Fruit fly (Drosophila melanogaster) whole organism, embryonic: Measurements from ENCODE around the gene CG34163.

Source experiments
- Adf1 ChIP-seq: fragments of 200-800 bp; sonication (Bioruptor generic); IDR thresholded peaks from 2 replicates; pipeline ENCODE4 v1.3.6; 2022; ENCODE audit warnings: missing biosample characterization, missing genetic modification characterization
- Blimp-1 ChIP-seq: fragments of 200-800 bp; sonication (Bioruptor generic); optimal IDR thresholded peaks from 3 replicates; lab custom pipeline; 2018; ENCODE audit warnings: missing biosample characterization, missing genetic modification characterization, mild to moderate bottlenecking, moderate library complexity, missing genetic modification reagents
- CG10462 ChIP-seq: fragments of 200-800 bp; sonication (Bioruptor generic); optimal IDR thresholded peaks from 2 replicates; lab custom pipeline; 2016; ENCODE audit warnings: missing biosample characterization, missing genetic modification characterization
- CG12104 ChIP-seq: fragments of 200-800 bp; sonication (Bioruptor generic); optimal IDR thresholded peaks from 3 replicates; lab custom pipeline; 2016; ENCODE audit warnings: missing biosample characterization, missing genetic modification characterization
- CG12155 ChIP-seq: fragments of 200-800 bp; sonication (Bioruptor generic); optimal IDR thresholded peaks from 3 replicates; lab custom pipeline; 2016; ENCODE audit warnings: missing biosample characterization, missing genetic modification characterization
- CG12659 ChIP-seq: fragments of 200-800 bp; sonication (Bioruptor generic); optimal IDR thresholded peaks from 3 replicates; lab custom pipeline; 2017; ENCODE audit warnings: mild to moderate bottlenecking, missing biosample characterization, missing genetic modification reagents, missing genetic modification characterization
- CG15269 ChIP-seq: fragments of 200-800 bp; sonication (Bioruptor generic); optimal IDR thresholded peaks from 2 replicates; lab custom pipeline; 2018; ENCODE audit warnings: missing biosample characterization, mild to moderate bottlenecking, missing genetic modification characterization, moderate library complexity
- CG1529 ChIP-seq: fragments of 200-800 bp; sonication (Bioruptor generic); optimal IDR thresholded peaks from 3 replicates; lab custom pipeline; 2018; ENCODE audit warnings: missing biosample characterization, missing genetic modification characterization
- CG17328 ChIP-seq: fragments of 200-800 bp; sonication (Bioruptor generic); IDR thresholded peaks from 2 replicates; pipeline ENCODE4 v1.3.6; 2022; ENCODE audit warnings: missing biosample characterization, missing genetic modification characterization
- CG17612 ChIP-seq: fragments of 200-800 bp; sonication (Bioruptor generic); IDR thresholded peaks from 2 replicates; pipeline ENCODE4 v1.3.6; 2022; ENCODE audit warnings: missing biosample characterization, missing genetic modification characterization
- CG18011 ChIP-seq: fragments of 200-800 bp; sonication (Bioruptor generic); optimal IDR thresholded peaks from 2 replicates; lab custom pipeline; 2017; ENCODE audit warnings: missing biosample characterization, missing genetic modification characterization, mild to moderate bottlenecking, moderate library complexity, missing genotype
- CG18262 ChIP-seq: fragments of 200-800 bp; optimal IDR thresholded peaks from 3 replicates; lab custom pipeline; 2019; ENCODE audit warnings: missing biosample characterization, mild to moderate bottlenecking, missing genetic modification characterization, moderate library complexity
- CG1832 ChIP-seq: fragments of 200-800 bp; sonication (Bioruptor generic); optimal IDR thresholded peaks from 2 replicates; lab custom pipeline; 2017; ENCODE audit warnings: missing biosample characterization, mild to moderate bottlenecking, missing genetic modification characterization, inconsistent platforms
- CG18619 ChIP-seq: fragments of 200-800 bp; sonication (Bioruptor generic); optimal IDR thresholded peaks from 3 replicates; lab custom pipeline; 2017; ENCODE audit warnings: missing biosample characterization, mild to moderate bottlenecking, missing genetic modification characterization
- CG2129 ChIP-seq: fragments of 200-800 bp; sonication (Bioruptor generic); IDR thresholded peaks from 2 replicates; pipeline ENCODE4 v1.3.6; 2022; ENCODE audit warnings: missing biosample characterization, missing genetic modification characterization; ENCODE audit not compliant: partially characterized antibody
- CG3838 ChIP-seq: fragments of 200-800 bp; sonication (Bioruptor generic); optimal IDR thresholded peaks from 3 replicates; lab custom pipeline; 2016; ENCODE audit warnings: missing biosample characterization, missing genetic modification characterization
- CG4617 ChIP-seq: fragments of 200-800 bp; sonication (Bioruptor generic); optimal IDR thresholded peaks from 3 replicates; lab custom pipeline; 2016; ENCODE audit warnings: missing biosample characterization, missing genetic modification characterization, borderline replicate concordance
- CG6654 ChIP-seq: fragments of 200-800 bp; sonication (Bioruptor generic); optimal IDR thresholded peaks from 2 replicates; lab custom pipeline; 2017; ENCODE audit warnings: missing biosample characterization, mild to moderate bottlenecking, missing genetic modification characterization
- CG8388 ChIP-seq: fragments of 200-800 bp; sonication (Bioruptor generic); optimal IDR thresholded peaks from 2 replicates; lab custom pipeline; 2019; ENCODE audit warnings: missing biosample characterization, mild to moderate bottlenecking, missing genetic modification characterization, moderate library complexity
- CG9609 ChIP-seq: fragments of 200-800 bp; sonication (Bioruptor generic); optimal IDR thresholded peaks from 3 replicates; lab custom pipeline; 2016; ENCODE audit warnings: missing biosample characterization, missing genetic modification characterization
- Dbx ChIP-seq: fragments of 200-800 bp; sonication (Bioruptor generic); IDR thresholded peaks from 3 replicates; pipeline ENCODE4 v1.3.6; 2022; ENCODE audit warnings: missing biosample characterization, missing genetic modification characterization
- Dfd ChIP-seq, 2 experiments: fragments of >200 bp; optimal IDR thresholded peaks; 2 replicates each; lab custom pipeline; 2017; ENCODE audit warnings: missing biosample characterization in 2 of 2, missing genetic modification characterization in 2 of 2
- Dp ChIP-seq: fragments of 200-800 bp; sonication (Bioruptor generic); optimal IDR thresholded peaks from 2 replicates; lab custom pipeline; 2018; ENCODE audit warnings: missing biosample characterization, mild to moderate bottlenecking, missing genetic modification characterization, moderate library complexity
- GATAe ChIP-seq: fragments of 200-800 bp; sonication (Bioruptor generic); conservative IDR thresholded peaks from 2 replicates; pipeline ENCODE4 v1.3.6; 2022; ENCODE audit warnings: missing biosample characterization, missing genetic modification characterization
- HLH4C ChIP-seq: fragments of 200-800 bp; sonication (Bioruptor generic); IDR thresholded peaks from 3 replicates; pipeline ENCODE4 v1.3.6; 2022; ENCODE audit warnings: missing biosample characterization, missing genetic modification characterization; ENCODE audit not compliant: partially characterized antibody
- Hmx ChIP-seq: fragments of 200-800 bp; sonication (Bioruptor generic); optimal IDR thresholded peaks from 2 replicates; lab custom pipeline; 2016; ENCODE audit warnings: missing biosample characterization, missing genetic modification characterization
- Ravus ChIP-seq: fragments of 200-800 bp; sonication (Bioruptor generic); IDR thresholded peaks from 2 replicates; pipeline ENCODE4 v1.3.6; 2022; ENCODE audit warnings: missing biosample characterization, missing genetic modification characterization
- Sox102F ChIP-seq: fragments of 200-800 bp; sonication (Bioruptor generic); optimal IDR thresholded peaks from 2 replicates; lab custom pipeline; 2018; ENCODE audit warnings: missing biosample characterization, mild to moderate bottlenecking, missing genetic modification characterization, moderate library complexity
- Sry-δ ChIP-seq: fragments of 200-800 bp; sonication (Bioruptor generic); optimal IDR thresholded peaks from 2 replicates; lab custom pipeline; 2016; ENCODE audit warnings: missing biosample characterization, missing genetic modification characterization
- abd-A ChIP-seq: fragments of 200-800 bp; sonication (Bioruptor generic); optimal IDR thresholded peaks from 3 replicates; lab custom pipeline; 2019; ENCODE audit warnings: missing biosample characterization, mild to moderate bottlenecking, missing genetic modification characterization, moderate library complexity
- az2 ChIP-seq: fragments of 200-800 bp; sonication (Bioruptor generic); optimal IDR thresholded peaks from 3 replicates; lab custom pipeline; 2016; ENCODE audit warnings: missing biosample characterization, missing genetic modification characterization
- br ChIP-seq: fragments of >200 bp; optimal IDR thresholded peaks from 2 replicates; lab custom pipeline; 2017
- bsh ChIP-seq, 2 experiments: fragments of 200-800 bp; sonication (Bioruptor generic); optimal IDR thresholded peaks; 2 replicates each; lab custom pipeline; 2017 to 2018; ENCODE audit warnings: mild to moderate bottlenecking in 2 of 2, missing biosample characterization in 2 of 2, missing genetic modification characterization in 2 of 2, moderate library complexity in 1 of 2
- caup ChIP-seq: fragments of 200-800 bp; sonication (Bioruptor generic); optimal IDR thresholded peaks from 3 replicates; lab custom pipeline; 2017; ENCODE audit warnings: missing biosample characterization, mild to moderate bottlenecking, missing genetic modification characterization, moderate library complexity; ENCODE audit not compliant: severe bottlenecking
- eve ChIP-seq, 2 experiments: fragments of >200 bp; optimal IDR thresholded peaks; 2 replicates each; lab custom pipeline; 2017; ENCODE audit warnings: missing biosample characterization in 2 of 2, missing genetic modification characterization in 2 of 2
- ewg ChIP-seq: fragments of 200-800 bp; sonication (Bioruptor generic); optimal IDR thresholded peaks from 3 replicates; lab custom pipeline; 2017; ENCODE audit warnings: mild to moderate bottlenecking, missing biosample characterization, missing genetic modification reagents, missing genetic modification characterization
- grn ChIP-seq: fragments of 200-800 bp; sonication (Bioruptor generic); optimal IDR thresholded peaks from 3 replicates; lab custom pipeline; 2017; ENCODE audit warnings: missing biosample characterization, missing genetic modification characterization
- hbn ChIP-seq: fragments of 200-800 bp; sonication (Bioruptor generic); IDR thresholded peaks from 2 replicates; pipeline ENCODE4 v1.3.6; 2022; ENCODE audit warnings: missing biosample characterization, missing genetic modification characterization; ENCODE audit not compliant: partially characterized antibody
- ind ChIP-seq: fragments of 200-800 bp; sonication (Bioruptor generic); optimal IDR thresholded peaks from 3 replicates; lab custom pipeline; 2016; ENCODE audit warnings: missing biosample characterization, missing genetic modification characterization
- mam ChIP-seq: fragments of 200-800 bp; sonication (Bioruptor generic); optimal IDR thresholded peaks from 3 replicates; lab custom pipeline; 2016; ENCODE audit warnings: missing biosample characterization, missing genetic modification characterization
- mld ChIP-seq: fragments of 200-800 bp; sonication (Bioruptor generic); IDR thresholded peaks from 3 replicates; pipeline ENCODE4 v1.3.6; 2022; ENCODE audit warnings: missing biosample characterization, missing genetic modification characterization; ENCODE audit not compliant: partially characterized antibody
- oc ChIP-seq: fragments of 200-800 bp; sonication (Bioruptor generic); optimal IDR thresholded peaks from 2 replicates; lab custom pipeline; 2018; ENCODE audit warnings: missing biosample characterization, mild to moderate bottlenecking, missing genetic modification characterization, moderate library complexity
- sens ChIP-seq: fragments of 200-800 bp; sonication (Bioruptor generic); peaks from one replicate; lab custom pipeline; 2016; ENCODE audit warnings: missing biosample characterization, missing genetic modification characterization
- ssp ChIP-seq: fragments of 200-800 bp; sonication (Bioruptor generic); IDR thresholded peaks from 2 replicates; pipeline ENCODE4 v1.3.6; 2022; ENCODE audit warnings: missing biosample characterization, missing genetic modification characterization
- tna ChIP-seq: fragments of 200-800 bp; sonication (Bioruptor generic); IDR thresholded peaks from 2 replicates; pipeline ENCODE4 v1.3.6; 2022; ENCODE audit warnings: missing biosample characterization, missing genetic modification characterization; ENCODE audit not compliant: partially characterized antibody
- unpg ChIP-seq: fragments of 200-800 bp; sonication (Bioruptor generic); optimal IDR thresholded peaks from 3 replicates; lab custom pipeline; 2018; ENCODE audit warnings: missing biosample characterization, mild to moderate bottlenecking, missing genetic modification characterization, moderate library complexity
- zfh2 ChIP-seq: fragments of 200-800 bp; sonication (Bioruptor generic); optimal IDR thresholded peaks from 2 replicates; lab custom pipeline; 2016; ENCODE audit warnings: missing biosample characterization, missing genetic modification characterization

The CG34163 gene

dm6 chr2L:12011682-12012655 lies 23.9 kb downstream of the CG34163 start (continued):
- TF ChIP-seq CG17612 (GFP tag; lab: Robert Waterston, UW) (no peak), Ravus (GFP tag; lab: Robert Waterston, UW) (no peak), Sox102F (GFP tag; lab: Kevin White, UChicago) (peak; percentile 57), Dbx (GFP tag; lab: Robert Waterston, UW) (no peak), Sry-δ (GFP tag; lab: Kevin White, UChicago) (peak; percentile 49), ssp (GFP tag; lab: Robert Waterston, UW) (no peak), abd-A (tag; lab: Kevin White, UChicago) (peak; percentile 100), CG15269 (tag; lab: Kevin White, UChicago) (peak; percentile 62), sens (GFP tag; lab: Kevin White, UChicago) (peak; percentile 97), hbn (no peak), grn (GFP tag; lab: Kevin White, UChicago) (no peak), CG12659 (peak; percentile 74), Adf1 (GFP tag; lab: Robert Waterston, UW) (no peak), br (no peak), mld (GFP tag; lab: Robert Waterston, UW) (no peak), GATAe (no peak), HLH4C (no peak), CG17328 (no peak), eve (GFP tag; optimal IDR thresholded peaks at IDR 0.05; lab: Kevin White, UChicago) (no peak), Dfd (GFP tag; optimal IDR thresholded peaks at IDR 0.05; lab: Kevin White, UChicago) (no peak), CG18262 (tag; lab: Kevin White, UChicago) (peak; percentile 36), CG4617 (GFP tag; lab: Kevin White, UChicago) (no peak), CG18011 (GFP tag; lab: Kevin White, UChicago) (peak; percentile 36), mam (peak; percentile 75), CG12155 (peak; percentile 70), CG1832 (GFP tag; lab: Kevin White, UChicago) (peak; percentile 44), ind (GFP tag; lab: Kevin White, UChicago) (peak; percentile 84), CG6654 (no peak), bsh (GFP tag; optimal IDR thresholded peaks at IDR 0.05; lab: Kevin White, UChicago) (peak; percentile 26 to 63), zfh2 (GFP tag; lab: Kevin White, UChicago) (peak; percentile 77), Hmx (no peak), ewg (peak; percentile 48), tna (GFP tag; lab: Robert Waterston, UW) (no peak), unpg (peak; percentile 57), CG3838 (GFP tag; lab: Kevin White, UChicago) (peak; percentile 46), Dp (GFP tag; lab: Kevin White, UChicago) (peak; percentile 41), CG9609 (GFP tag; lab: Kevin White, UChicago) (peak; percentile 69), caup (GFP tag; lab: Kevin White, UChicago) (peak; percentile 81), CG10462 (GFP tag; lab: Kevin White, UChicago) (no peak), oc (tag; lab: Kevin White, UChicago) (peak; percentile 81), CG2129 (GFP tag; lab: Robert Waterston, UW) (no peak), CG12104 (GFP tag; lab: Kevin White, UChicago) (no peak), Blimp-1 (peak; percentile 75), CG8388 (peak; percentile 29), CG18619 (GFP tag; lab: Kevin White, UChicago) (peak; percentile 60), az2 (GFP tag; lab: Kevin White, UChicago) (peak; percentile 69), CG1529 (GFP tag; lab: Kevin White, UChicago) (peak; percentile 42)
